Worm (Caenorhabditis elegans): Measurements from ENCODE around the gene sdz-4.
A peak's percentile ranks its signal among the peaks of the same experiment; 100 is the strongest.

sdz-4 gene

DNA sequence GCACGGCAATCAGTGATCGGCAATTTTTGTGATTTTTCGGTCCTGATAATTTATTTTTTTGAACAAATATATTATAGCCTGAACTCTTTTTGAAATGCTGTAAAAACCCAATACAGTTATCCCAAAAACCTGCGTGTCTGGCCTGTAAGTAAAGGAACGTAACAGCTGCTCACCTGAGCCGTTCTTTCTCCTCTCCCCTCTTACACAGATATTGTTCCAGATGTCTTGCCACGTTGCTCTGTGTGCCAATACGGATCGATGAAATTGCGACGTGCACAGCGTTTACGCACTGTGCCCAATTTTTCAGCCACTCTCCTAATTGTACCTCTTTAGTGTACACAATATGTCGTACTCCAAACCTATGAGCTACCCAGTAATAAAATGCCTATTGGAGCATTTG, at the start of gene sdz-4:
Gene sdz-4, plus strand, starts transcription at position 301 of the 400 bp plus-strand sequence.
- TF ChIP-seq mdl-1 (tag; optimal IDR thresholded peaks at IDR 0.05) (no peak), nhr-76 (tag; optimal IDR thresholded peaks at IDR 0.05) (no peak), nhr-43 (tag; optimal IDR thresholded peaks at IDR 0.05; ENCODE audit: poor library complexity, severe bottlenecking) (no peak), egl-5 (tag; optimal IDR thresholded peaks at IDR 0.05) (no peak), ceh-82 (tag; optimal IDR thresholded peaks at IDR 0.05) (no peak), ceh-16 (tag; optimal IDR thresholded peaks at IDR 0.05) (no peak), ztf-4 (tag; optimal IDR thresholded peaks at IDR 0.05) (no peak), nhr-28 (tag; optimal IDR thresholded peaks at IDR 0.05) (no peak), ama-1 (optimal IDR thresholded peaks at IDR 0.05) (no peak), unc-39 (tag; optimal IDR thresholded peaks at IDR 0.05) (no peak), nhr-23 (tag; optimal IDR thresholded peaks at IDR 0.05) (no peak), nhr-77 (tag; optimal IDR thresholded peaks at IDR 0.05) (no peak), ztf-11 (tag; optimal IDR thresholded peaks at IDR 0.05) (no peak)

DNA sequence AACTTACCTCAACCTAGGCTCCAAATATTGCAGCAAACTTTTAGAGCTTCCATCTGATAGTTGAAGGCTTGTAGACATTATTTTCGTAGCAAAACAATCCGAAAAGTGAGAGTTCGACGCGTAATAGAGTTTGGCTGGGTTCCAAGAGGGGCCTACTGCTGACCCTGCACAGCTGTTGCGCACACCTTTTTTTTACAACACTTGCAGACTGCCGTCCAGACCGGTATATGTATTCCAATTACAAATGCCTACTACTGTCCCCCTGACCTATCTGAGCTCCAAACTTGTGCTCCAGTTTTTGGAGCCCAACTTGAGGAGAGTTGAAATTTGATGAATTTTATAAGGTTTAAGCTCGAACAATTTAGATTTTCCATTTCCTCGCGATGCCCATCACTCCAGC, 49.2 kb upstream of the sdz-4 start, which contains the start of the genes fbxc-24 and fbxc-27:
Gene fbxc-24, minus strand, starts transcription at position 101 of the 400 bp plus-strand sequence.
Gene fbxc-27, plus strand, starts transcription at position 216 of the 400 bp plus-strand sequence.
- TF ChIP-seq nhr-76 (tag; optimal IDR thresholded peaks at IDR 0.05), result no peak
- no peak for TF ChIP-seq nhr-25 (tag; optimal IDR thresholded peaks at IDR 0.05)
- no peak for TF ChIP-seq ztf-11 (tag; optimal IDR thresholded peaks at IDR 0.05)
- no peak for TF ChIP-seq nhr-11 (tag; optimal IDR thresholded peaks at IDR 0.05)
- TF ChIP-seq nhr-43 (tag; optimal IDR thresholded peaks at IDR 0.05; ENCODE audit: poor library complexity, severe bottlenecking), result no peak
- no peak for TF ChIP-seq ztf-4 (tag; optimal IDR thresholded peaks at IDR 0.05)
- TF ChIP-seq nhr-77 (tag; optimal IDR thresholded peaks at IDR 0.05), result no peak
- no peak for TF ChIP-seq unc-39 (tag; optimal IDR thresholded peaks at IDR 0.05)
- no peak for TF ChIP-seq zag-1 (tag; optimal IDR thresholded peaks at IDR 0.05)
- TF ChIP-seq lin-15B (tag; optimal IDR thresholded peaks at IDR 0.05), result no peak
- TF ChIP-seq skn-1 (tag; optimal IDR thresholded peaks at IDR 0.05), result no peak
- no peak for TF ChIP-seq mml-1 (tag; optimal IDR thresholded peaks at IDR 0.05)
- TF ChIP-seq unc-62 (GFP tag; optimal IDR thresholded peaks at IDR 0.05), result no peak
- TF ChIP-seq ZK546.5 (tag; optimal IDR thresholded peaks at IDR 0.05), result no peak
- no peak for TF ChIP-seq nhr-67 (tag; optimal IDR thresholded peaks at IDR 0.05)
- no peak for TF ChIP-seq pqm-1 (tag; optimal IDR thresholded peaks at IDR 0.05)
- TF ChIP-seq elt-2 (tag; optimal IDR thresholded peaks at IDR 0.05), result no peak
- TF ChIP-seq ceh-9 (tag; optimal IDR thresholded peaks at IDR 0.05), result no peak
- TF ChIP-seq lin-39 (tag; optimal IDR thresholded peaks at IDR 0.05), result no peak
- no peak for TF ChIP-seq sea-2 (GFP tag; optimal IDR thresholded peaks at IDR 0.05)

ce11 chrII:911680-912079, 47.0 kb upstream of the sdz-4 start, which contains the start of gene fbxc-31:
Gene fbxc-31, plus strand, starts transcription at chrII:911980.
- TF ChIP-seq nhr-237 (tag; optimal IDR thresholded peaks at IDR 0.05) (no peak), nhr-25 (tag; optimal IDR thresholded peaks at IDR 0.05) (no peak), ZK546.5 (tag; optimal IDR thresholded peaks at IDR 0.05) (no peak), ztf-4 (tag; optimal IDR thresholded peaks at IDR 0.05) (no peak), ama-1 (optimal IDR thresholded peaks at IDR 0.05) (no peak), ztf-11 (tag; optimal IDR thresholded peaks at IDR 0.05) (no peak), lin-39 (tag; optimal IDR thresholded peaks at IDR 0.05) (no peak), nhr-43 (tag; optimal IDR thresholded peaks at IDR 0.05; ENCODE audit: poor library complexity, severe bottlenecking) (no peak), nhr-12 (tag; optimal IDR thresholded peaks at IDR 0.05) (no peak), daf-12 (tag; optimal IDR thresholded peaks at IDR 0.05) (no peak), nhr-28 (tag; optimal IDR thresholded peaks at IDR 0.05) (no peak), ceh-9 (tag; optimal IDR thresholded peaks at IDR 0.05) (no peak)

ce11 chrII:913222-913722, 45.4 kb upstream of the sdz-4 start, which contains the start of gene fbxc-33:
Gene fbxc-33, plus strand, starts transcription at chrII:913672.
- TF ChIP-seq snpc-4 (tag; optimal IDR thresholded peaks at IDR 0.05) (peak; percentile 36), elt-2 (tag; optimal IDR thresholded peaks at IDR 0.05) (peak; percentile 41), lin-15B (tag; optimal IDR thresholded peaks at IDR 0.05) (peak; percentile 65), ceh-16 (tag; optimal IDR thresholded peaks at IDR 0.05) (no peak)

DNA sequence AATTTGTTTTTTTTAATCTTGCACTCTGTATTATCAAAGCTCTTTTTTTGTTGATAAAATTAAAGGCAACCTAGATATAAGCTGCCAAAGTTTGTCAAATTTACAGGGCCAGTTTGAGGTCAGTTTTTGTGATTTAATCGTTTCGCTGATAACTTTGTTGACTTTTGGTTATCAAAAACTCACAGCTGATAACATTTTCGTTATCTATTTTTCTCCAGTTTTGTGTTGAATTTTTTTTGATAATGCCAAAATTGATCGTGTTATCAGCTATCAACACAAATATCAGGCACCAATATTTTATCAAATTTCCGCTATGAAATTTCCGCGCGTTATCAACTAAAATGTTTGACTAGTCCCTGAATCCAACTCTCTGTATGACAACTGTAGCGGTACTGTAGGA, 43.5 kb upstream of the sdz-4 start:
- no peak for TF ChIP-seq hmg-11 (tag; optimal IDR thresholded peaks at IDR 0.05)
- peak; percentile 95 for TF ChIP-seq pha-4 (tag; optimal IDR thresholded peaks at IDR 0.05)
- no peak for TF ChIP-seq nhr-67 (tag; optimal IDR thresholded peaks at IDR 0.05)
- TF ChIP-seq nhr-76 (tag; optimal IDR thresholded peaks at IDR 0.05), result no peak
- TF ChIP-seq R02D3.7 (tag; optimal IDR thresholded peaks at IDR 0.05), result no peak
- TF ChIP-seq jun-1 (tag; optimal IDR thresholded peaks at IDR 0.05), result peak; percentile 98
- TF ChIP-seq unc-62 (GFP tag; optimal IDR thresholded peaks at IDR 0.05), result no peak
- no peak for TF ChIP-seq lin-39 (tag; optimal IDR thresholded peaks at IDR 0.05)
- no peak for TF ChIP-seq eor-1 (tag; optimal IDR thresholded peaks at IDR 0.05)
- TF ChIP-seq nhr-23 (tag; optimal IDR thresholded peaks at IDR 0.05), result no peak
- no peak for TF ChIP-seq lin-15B (tag; optimal IDR thresholded peaks at IDR 0.05)
- no peak for TF ChIP-seq nhr-43 (tag; optimal IDR thresholded peaks at IDR 0.05; ENCODE audit: poor library complexity, severe bottlenecking)
- TF ChIP-seq egl-5 (tag; optimal IDR thresholded peaks at IDR 0.05), result no peak
- TF ChIP-seq pqm-1 (tag; optimal IDR thresholded peaks at IDR 0.05), result peak; percentile 99
- no peak for TF ChIP-seq nhr-12 (tag; optimal IDR thresholded peaks at IDR 0.05)
- TF ChIP-seq mml-1 (tag; optimal IDR thresholded peaks at IDR 0.05), result no peak
- peak; percentile 49 for TF ChIP-seq fos-1 (tag; optimal IDR thresholded peaks at IDR 0.05)
- no peak for TF ChIP-seq sea-2 (GFP tag; optimal IDR thresholded peaks at IDR 0.05)
- TF ChIP-seq nhr-237 (tag; optimal IDR thresholded peaks at IDR 0.05), result no peak
- no peak for TF ChIP-seq zag-1 (tag; optimal IDR thresholded peaks at IDR 0.05)
- no peak for TF ChIP-seq fkh-2 (tag; optimal IDR thresholded peaks at IDR 0.05)
- no peak for TF ChIP-seq elt-3 (tag; optimal IDR thresholded peaks at IDR 0.05)
- no peak for TF ChIP-seq aly-2 (tag; optimal IDR thresholded peaks at IDR 0.05)
- TF ChIP-seq nhr-77 (tag; optimal IDR thresholded peaks at IDR 0.05), result no peak
- TF ChIP-seq fkh-10 (GFP tag; optimal IDR thresholded peaks at IDR 0.05), result no peak
- TF ChIP-seq egl-27 (tag; optimal IDR thresholded peaks at IDR 0.05), result peak; percentile 73
- TF ChIP-seq skn-1 (tag; optimal IDR thresholded peaks at IDR 0.05), result no peak

Measured in whole organism, L3 larva.